Fruit fly (Drosophila melanogaster): ENCODE measurements around the gene CG17267.

DNA sequence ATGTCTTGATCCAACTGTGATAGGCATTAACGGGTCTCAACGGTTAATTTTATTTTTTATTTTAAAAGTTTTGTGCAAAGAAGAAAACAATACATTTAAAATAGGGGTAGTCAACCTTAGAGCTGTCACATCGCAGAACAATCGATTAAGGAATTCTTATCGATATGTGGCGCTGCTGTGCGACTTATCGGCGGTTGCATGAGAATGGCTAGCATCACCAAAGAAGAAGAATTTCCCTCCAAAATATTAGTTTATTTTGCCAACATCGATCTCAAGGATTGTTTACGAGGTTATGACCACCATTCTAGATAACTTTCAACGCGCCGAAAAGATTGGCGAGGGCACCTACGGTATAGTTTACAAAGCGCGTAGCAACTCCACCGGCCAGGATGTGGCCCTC, 3.5 kb downstream of the CG17267 start, which contains the start of gene Cdk2:
- TF ChIP-seq Eip75B (GFP tag; optimal IDR thresholded peaks at IDR 0.05) = no peak
- no peak for TF ChIP-seq Lpt (GFP tag; optimal IDR thresholded peaks at IDR 0.05)
- no peak for TF ChIP-seq CG3919 (GFP tag; optimal IDR thresholded peaks at IDR 0.05)

Measured in whole organism, prepupa.